Worm (Caenorhabditis elegans): ENCODE results near the gene F55G1.6.

F55G1.6 gene

ce11 chrIV:7445995-7446394 lies 27.3 kb upstream of the F55G1.6 start, which contains the start of gene B0496.1:
Gene B0496.1 (plus strand): TSS chrIV:7446295.
- no peak for TF ChIP-seq ceh-2 (tag; optimal IDR thresholded peaks at IDR 0.05)

ce11 chrIV:7447556-7447955 lies 25.8 kb upstream of the F55G1.6 start, which contains the start of gene B0496.2:
Gene B0496.2 (plus strand): TSS chrIV:7447856.
- TF ChIP-seq hlh-6 (tag; optimal IDR thresholded peaks at IDR 0.05) (no peak), ceh-14 (tag; optimal IDR thresholded peaks at IDR 0.05) (no peak), rnt-1 (tag; optimal IDR thresholded peaks at IDR 0.05) (no peak), dmd-4 (tag; optimal IDR thresholded peaks at IDR 0.05; ENCODE audit: borderline replicate concordance) (no peak), C38D4.7 (GFP tag; optimal IDR thresholded peaks at IDR 0.05) (no peak), pax-1 (tag; optimal IDR thresholded peaks at IDR 0.05) (no peak), ceh-30 (tag; optimal IDR thresholded peaks at IDR 0.05) (no peak), elt-2 (tag; optimal IDR thresholded peaks at IDR 0.05) (no peak), hlh-13 (GFP tag; optimal IDR thresholded peaks at IDR 0.05) (no peak), ceh-22 (tag; optimal IDR thresholded peaks at IDR 0.05) (no peak), unc-42 (tag; optimal IDR thresholded peaks at IDR 0.05) (no peak)

ce11 chrIV:7451345-7451744 lies 22.0 kb upstream of the F55G1.6 start, which contains the start of gene tes-1:
Gene tes-1 (minus strand): TSS chrIV:7451445.
- TF ChIP-seq F13H6.1 (tag; optimal IDR thresholded peaks at IDR 0.05) (no peak), C38D4.7 (GFP tag; optimal IDR thresholded peaks at IDR 0.05) (no peak), sox-4 (tag; optimal IDR thresholded peaks at IDR 0.05) (no peak), ceh-14 (tag; optimal IDR thresholded peaks at IDR 0.05) (no peak), unc-55 (GFP tag; optimal IDR thresholded peaks at IDR 0.05) (no peak), ceh-2 (tag; optimal IDR thresholded peaks at IDR 0.05) (no peak), pag-3 (tag; optimal IDR thresholded peaks at IDR 0.05; ENCODE audit: borderline replicate concordance) (no peak), ref-2 (tag; optimal IDR thresholded peaks at IDR 0.05) (no peak), unc-86 (tag; optimal IDR thresholded peaks at IDR 0.05) (no peak), unc-42 (tag; optimal IDR thresholded peaks at IDR 0.05) (no peak), ceh-48 (tag; optimal IDR thresholded peaks at IDR 0.05) (no peak), gmeb-2 (tag; optimal IDR thresholded peaks at IDR 0.05) (no peak), ceh-18 (tag; optimal IDR thresholded peaks at IDR 0.05) (no peak), C08G9.2 (tag; optimal IDR thresholded peaks at IDR 0.05) (no peak), pqm-1 (tag; optimal IDR thresholded peaks at IDR 0.05) (no peak)

ce11 chrIV:7453661-7454159 lies 19.6 kb upstream of the F55G1.6 start:
- TF ChIP-seq ceh-22 (tag; optimal IDR thresholded peaks at IDR 0.05) (no peak), ceh-6 (GFP tag; optimal IDR thresholded peaks at IDR 0.05) (no peak), ets-4 (tag; optimal IDR thresholded peaks at IDR 0.05) (no peak), ceh-14 (tag; optimal IDR thresholded peaks at IDR 0.05) (peak; percentile 21), unc-86 (tag; optimal IDR thresholded peaks at IDR 0.05) (no peak), ceh-31 (tag; optimal IDR thresholded peaks at IDR 0.05) (peak; percentile 32), C38D4.7 (GFP tag; optimal IDR thresholded peaks at IDR 0.05) (no peak), mec-3 (tag; optimal IDR thresholded peaks at IDR 0.05; ENCODE audit: borderline replicate concordance) (no peak), odd-2 (tag; optimal IDR thresholded peaks at IDR 0.05) (no peak), unc-42 (tag; optimal IDR thresholded peaks at IDR 0.05) (peak; percentile 43)

ce11 chrIV:7454890-7455289 lies 18.4 kb upstream of the F55G1.6 start:
- no peak for TF ChIP-seq F13H6.1 (tag; optimal IDR thresholded peaks at IDR 0.05)
- no peak for TF ChIP-seq sdc-2 (tag; optimal IDR thresholded peaks at IDR 0.05)
- no peak for TF ChIP-seq T23F11.4 (GFP tag; optimal IDR thresholded peaks at IDR 0.05)
- TF ChIP-seq sox-2 (GFP tag; IDR thresholded peaks at IDR 0.05), result no peak
- TF ChIP-seq unc-55 (GFP tag; optimal IDR thresholded peaks at IDR 0.05), result no peak
- peak; percentile 6 for TF ChIP-seq ref-2 (tag; optimal IDR thresholded peaks at IDR 0.05)
- no peak for TF ChIP-seq lim-6 (tag; optimal IDR thresholded peaks at IDR 0.05)
- TF ChIP-seq ceh-48 (tag; optimal IDR thresholded peaks at IDR 0.05), result no peak
- no peak for TF ChIP-seq hlh-15 (tag; optimal IDR thresholded peaks at IDR 0.05)
- TF ChIP-seq pax-1 (tag; optimal IDR thresholded peaks at IDR 0.05), result no peak
- TF ChIP-seq ceh-31 (tag; optimal IDR thresholded peaks at IDR 0.05), result peak; percentile 3
